Fruit fly (Drosophila melanogaster) whole organism, embryonic: ENCODE results near the gene NPF.
A peak's percentile ranks its signal among the peaks of the same experiment; 100 is the strongest.

Experiments used
- BEAF-32 ChIP-seq: fragments of 200-800 bp; sonication (Bioruptor generic); optimal IDR thresholded peaks from 3 replicates; lab custom pipeline; 2017; ENCODE audit warnings: missing biosample characterization, missing genetic modification characterization, mild to moderate bottlenecking, moderate library complexity, missing genetic modification reagents
- Blimp-1 ChIP-seq: fragments of 200-800 bp; sonication (Bioruptor generic); optimal IDR thresholded peaks from 3 replicates; lab custom pipeline; 2018; ENCODE audit warnings: missing biosample characterization, missing genetic modification characterization, mild to moderate bottlenecking, moderate library complexity, missing genetic modification reagents
- CG10654 ChIP-seq: fragments of 200-800 bp; sonication (Bioruptor generic); optimal IDR thresholded peaks from 2 replicates; lab custom pipeline; 2016; ENCODE audit warnings: missing biosample characterization, missing genetic modification characterization
- CG11247 ChIP-seq: fragments of 200-800 bp; sonication (Bioruptor generic); IDR thresholded peaks from 2 replicates; pipeline ENCODE4 v1.3.6; 2022; ENCODE audit warnings: missing biosample characterization, missing genetic modification characterization
- CG11456 ChIP-seq: fragments of 200-800 bp; sonication (Bioruptor generic); IDR thresholded peaks from 3 replicates; pipeline ENCODE4 v1.3.6; 2022; ENCODE audit warnings: missing biosample characterization, missing genetic modification characterization
- CG12744 ChIP-seq: fragments of 200-800 bp; sonication (Bioruptor generic); optimal IDR thresholded peaks from 2 replicates; lab custom pipeline; 2016; ENCODE audit warnings: missing biosample characterization, missing genetic modification characterization
- CG14860 ChIP-seq: fragments of 200-800 bp; sonication (Bioruptor generic); IDR thresholded peaks from 3 replicates; pipeline ENCODE4 v1.3.6; 2022; ENCODE audit warnings: missing biosample characterization, missing genetic modification characterization; ENCODE audit not compliant: partially characterized antibody
- CG1529 ChIP-seq: fragments of 200-800 bp; sonication (Bioruptor generic); optimal IDR thresholded peaks from 3 replicates; lab custom pipeline; 2018; ENCODE audit warnings: missing biosample characterization, missing genetic modification characterization
- CG15696 ChIP-seq: fragments of 200-800 bp; sonication (Bioruptor generic); optimal IDR thresholded peaks from 2 replicates; lab custom pipeline; 2019; ENCODE audit warnings: missing biosample characterization, mild to moderate bottlenecking, missing genetic modification characterization, moderate library complexity
- CG1602 ChIP-seq: fragments of 200-800 bp; sonication (Bioruptor generic); optimal IDR thresholded peaks from 3 replicates; lab custom pipeline; 2016; ENCODE audit warnings: missing biosample characterization, missing genetic modification characterization
- CG17186 ChIP-seq: fragments of 200-800 bp; sonication (Bioruptor generic); optimal IDR thresholded peaks from 3 replicates; lab custom pipeline; 2017; ENCODE audit warnings: missing biosample characterization, missing genetic modification reagents, missing genetic modification characterization
- CG17361 ChIP-seq: fragments of 200-800 bp; sonication (Bioruptor generic); IDR thresholded peaks from 3 replicates; pipeline ENCODE4 v1.3.6; 2022; ENCODE audit warnings: missing biosample characterization, missing genetic modification characterization
- CG17612 ChIP-seq: fragments of 200-800 bp; sonication (Bioruptor generic); IDR thresholded peaks from 2 replicates; pipeline ENCODE4 v1.3.6; 2022; ENCODE audit warnings: missing biosample characterization, missing genetic modification characterization
- CG18262 ChIP-seq: fragments of 200-800 bp; optimal IDR thresholded peaks from 3 replicates; lab custom pipeline; 2019; ENCODE audit warnings: missing biosample characterization, mild to moderate bottlenecking, missing genetic modification characterization, moderate library complexity
- CG2120 ChIP-seq: fragments of 200-800 bp; sonication (Bioruptor generic); optimal IDR thresholded peaks from 3 replicates; lab custom pipeline; 2016; ENCODE audit warnings: missing biosample characterization, missing genetic modification characterization
- CG3847 ChIP-seq: fragments of 200-800 bp; sonication (Bioruptor generic); IDR thresholded peaks from 2 replicates; pipeline ENCODE4 v1.3.6; 2022; ENCODE audit warnings: missing biosample characterization, missing genetic modification characterization
- CG4404 ChIP-seq: fragments of 200-800 bp; sonication (Bioruptor generic); IDR thresholded peaks from 2 replicates; pipeline ENCODE4 v1.3.6; 2022; ENCODE audit warnings: missing biosample characterization, missing genetic modification characterization
- CG5245 ChIP-seq: fragments of 200-800 bp; sonication (Bioruptor generic); optimal IDR thresholded peaks from 3 replicates; lab custom pipeline; 2016; ENCODE audit warnings: missing biosample characterization, missing genetic modification characterization
- CG6272 ChIP-seq: fragments of 200-800 bp; sonication (Bioruptor generic); IDR thresholded peaks from 2 replicates; pipeline ENCODE4 v1.3.6; 2022; ENCODE audit warnings: missing biosample characterization, missing genetic modification characterization
- CG6689 ChIP-seq: fragments of 200-800 bp; sonication (Bioruptor generic); IDR thresholded peaks from 2 replicates; pipeline ENCODE4 v1.3.6; 2022; ENCODE audit warnings: missing biosample characterization, missing genetic modification characterization
- CG7745 ChIP-seq: fragments of 200-800 bp; sonication (Bioruptor generic); optimal IDR thresholded peaks from 2 replicates; lab custom pipeline; 2018; ENCODE audit warnings: missing biosample characterization, mild to moderate bottlenecking, missing genetic modification characterization, moderate library complexity
- CG7963 ChIP-seq: fragments of 200-800 bp; sonication (Bioruptor generic); IDR thresholded peaks from 3 replicates; pipeline ENCODE4 v1.3.6; 2022; ENCODE audit warnings: missing biosample characterization, missing genetic modification characterization; ENCODE audit not compliant: partially characterized antibody
- D19B ChIP-seq: fragments of 200-800 bp; sonication (Bioruptor generic); optimal IDR thresholded peaks from 2 replicates; lab custom pipeline; 2017; ENCODE audit warnings: missing biosample characterization, mild to moderate bottlenecking, missing genetic modification characterization
- Gug ChIP-seq: fragments of 200-800 bp; sonication (Bioruptor generic); IDR thresholded peaks from 4 replicates; pipeline ENCODE4 v1.3.6; 2022; ENCODE audit warnings: missing biosample characterization, missing genetic modification characterization
- HmgZ ChIP-seq: fragments of 200-800 bp; sonication (Bioruptor generic); optimal IDR thresholded peaks from 2 replicates; lab custom pipeline; 2018; ENCODE audit warnings: missing biosample characterization, mild to moderate bottlenecking, missing genetic modification characterization
- Hmr ChIP-seq: fragments of 200-800 bp; sonication (Bioruptor generic); optimal IDR thresholded peaks from 3 replicates; lab custom pipeline; 2017; ENCODE audit warnings: mild to moderate bottlenecking, missing biosample characterization, missing genetic modification reagents, missing genetic modification characterization
- crc ChIP-seq: fragments of 200-800 bp; sonication (Bioruptor generic); optimal IDR thresholded peaks from 2 replicates; lab custom pipeline; 2016; ENCODE audit warnings: missing biosample characterization, missing genetic modification characterization
- dmrt11E ChIP-seq: fragments of 200-800 bp; sonication (Bioruptor generic); optimal IDR thresholded peaks from 3 replicates; lab custom pipeline; 2018; ENCODE audit warnings: missing biosample characterization, mild to moderate bottlenecking, missing genetic modification characterization, moderate library complexity
- dpn ChIP-seq, 2 experiments: fragments of 200-800 bp; sonication (Bioruptor generic); optimal IDR thresholded peaks; 3 replicates each; lab custom pipeline; 2016; ENCODE audit warnings: missing biosample characterization in 2 of 2, missing genetic modification characterization in 2 of 2
- fd3F ChIP-seq: fragments of 200-800 bp; sonication (Bioruptor generic); optimal IDR thresholded peaks from 2 replicates; lab custom pipeline; 2018; ENCODE audit warnings: missing biosample characterization, mild to moderate bottlenecking, missing genetic modification characterization, moderate library complexity
- fd64A ChIP-seq: fragments of 200-800 bp; sonication (Bioruptor generic); optimal IDR thresholded peaks from 3 replicates; lab custom pipeline; 2018; ENCODE audit warnings: missing biosample characterization, mild to moderate bottlenecking, missing genetic modification characterization
- gce ChIP-seq: fragments of 200-800 bp; sonication (Bioruptor generic); IDR thresholded peaks from 3 replicates; pipeline ENCODE4 v1.3.6; 2022; ENCODE audit warnings: missing biosample characterization, missing genetic modification characterization
- gcm ChIP-seq: fragments of 200-800 bp; sonication (Bioruptor generic); optimal IDR thresholded peaks from 2 replicates; lab custom pipeline; 2019; ENCODE audit warnings: missing biosample characterization, mild to moderate bottlenecking, missing genetic modification characterization, moderate library complexity
- gt ChIP-seq: fragments of 200-800 bp; sonication (Bioruptor generic); IDR thresholded peaks from 2 replicates; pipeline ENCODE4 v1.3.6; 2022; ENCODE audit warnings: missing biosample characterization, missing genetic modification characterization
- hkb ChIP-seq, 2 experiments: fragments of 200-800 bp in 1 of 2; fragments of >200 bp in 1 of 2; sonication (Bioruptor generic) in 1 of 2; IDR thresholded peaks in 1 of 2; optimal IDR thresholded peaks in 1 of 2; 2 replicates each; pipeline versions ENCODE4 v1.3.6 to Lab custom; 2017 to 2022; ENCODE audit warnings: missing biosample characterization in 1 of 2, missing genetic modification characterization in 1 of 2
- kay ChIP-seq: fragments of 200-800 bp; sonication (Bioruptor generic); optimal IDR thresholded peaks from 2 replicates; lab custom pipeline; 2016; ENCODE audit warnings: missing biosample characterization, missing genetic modification characterization
- lab ChIP-seq: fragments of 200-800 bp; sonication (Bioruptor generic); optimal IDR thresholded peaks from 3 replicates; lab custom pipeline; 2017; ENCODE audit warnings: missing biosample characterization, missing genetic modification characterization, mild to moderate bottlenecking, moderate library complexity, missing genetic modification reagents
- lmd ChIP-seq: fragments of 200-800 bp; sonication (Bioruptor generic); IDR thresholded peaks from 2 replicates; pipeline ENCODE4 v1.3.6; 2022; ENCODE audit warnings: missing biosample characterization, missing genetic modification characterization
- pb ChIP-seq: fragments of 200-800 bp; sonication (Bioruptor generic); optimal IDR thresholded peaks from 3 replicates; lab custom pipeline; 2016; ENCODE audit warnings: missing biosample characterization, missing genetic modification characterization
- pum ChIP-seq: fragments of 200-800 bp; sonication (Bioruptor generic); optimal IDR thresholded peaks from 2 replicates; lab custom pipeline; 2016; ENCODE audit warnings: missing biosample characterization, missing genetic modification characterization
- sc ChIP-seq, 3 experiments: fragments of >200 bp in 2 of 3; fragments of 200-800 bp in 1 of 3; sonication (Bioruptor generic) in 1 of 3; optimal IDR thresholded peaks; 2 replicates in 2 of 3; 3 replicates in 1 of 3; lab custom pipeline; 2017; ENCODE audit warnings: mild to moderate bottlenecking in 1 of 3, missing biosample characterization in 1 of 3, missing genetic modification characterization in 1 of 3, missing genetic modification reagents in 1 of 3
- schlank ChIP-seq: fragments of 200-800 bp; sonication (Bioruptor generic); optimal IDR thresholded peaks from 2 replicates; lab custom pipeline; 2018; ENCODE audit warnings: missing biosample characterization, mild to moderate bottlenecking, missing genetic modification characterization
- slbo ChIP-seq: fragments of 200-800 bp; sonication (Bioruptor generic); IDR thresholded peaks from 2 replicates; pipeline ENCODE4 v1.3.6; 2022; ENCODE audit warnings: missing biosample characterization, missing genetic modification characterization
- sna ChIP-seq: fragments of 200-800 bp; sonication (Bioruptor generic); IDR thresholded peaks from 2 replicates; pipeline ENCODE4 v1.3.6; 2022; ENCODE audit warnings: missing biosample characterization, missing genetic modification characterization; ENCODE audit not compliant: partially characterized antibody
- stc ChIP-seq: fragments of 200-800 bp; sonication (Bioruptor generic); IDR thresholded peaks from 2 replicates; pipeline ENCODE4 v1.3.6; 2022; ENCODE audit warnings: missing biosample characterization, missing genetic modification characterization
- trh ChIP-seq: fragments of 200-800 bp; sonication (Bioruptor generic); optimal IDR thresholded peaks from 2 replicates; lab custom pipeline; 2016; ENCODE audit warnings: missing biosample characterization, missing genetic modification characterization
- wor ChIP-seq: fragments of 200-800 bp; sonication (Bioruptor generic); IDR thresholded peaks from 2 replicates; pipeline ENCODE4 v1.3.6; 2022; ENCODE audit warnings: missing biosample characterization, missing genetic modification characterization
- zfh1 ChIP-seq: fragments of 200-800 bp; sonication (Bioruptor generic); IDR thresholded peaks from 3 replicates; pipeline ENCODE4 v1.3.6; 2022; ENCODE audit warnings: missing biosample characterization, missing genetic modification characterization

Gene NPF

DNA sequence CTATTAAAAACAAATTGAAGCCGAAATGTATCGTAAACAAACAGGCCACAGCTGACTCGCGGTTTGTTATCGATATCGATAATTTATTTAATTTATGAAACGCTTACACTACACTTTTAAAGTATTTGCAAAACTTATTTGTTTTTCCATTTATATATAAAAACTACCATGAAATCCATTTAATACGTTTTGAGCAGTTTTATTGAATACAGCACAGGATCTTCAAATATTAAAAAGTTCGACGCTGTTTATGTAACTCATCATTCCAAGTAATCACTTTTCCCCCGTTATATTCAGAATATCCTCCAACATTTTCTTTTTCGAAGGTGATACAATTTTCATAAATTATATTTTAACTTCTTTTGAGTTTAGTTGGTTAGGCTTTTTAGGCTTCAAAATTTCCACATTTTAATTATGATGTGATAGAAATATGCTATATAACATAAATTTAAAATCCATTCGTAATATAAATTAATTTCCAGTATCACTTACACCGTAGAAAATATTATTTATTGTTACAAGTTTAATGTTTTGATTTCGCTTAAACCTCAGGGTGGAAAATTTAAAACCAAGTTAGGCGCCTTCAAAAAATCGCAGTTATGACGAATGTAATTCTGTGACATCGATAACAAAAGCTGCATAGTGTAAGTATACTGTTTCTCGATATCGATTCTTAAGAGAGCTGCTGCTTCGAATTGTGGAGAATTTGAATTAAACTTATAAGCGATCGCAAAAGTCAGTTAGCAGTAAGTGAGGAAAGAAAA is 38.1 kb downstream of the NPF start, which contains the start of the genes CG10324 and CCT3 (continued):
- TF ChIP-seq CG1602, result peak; percentile 69
- peak; percentile 63 for TF ChIP-seq CG15696
- TF ChIP-seq fd3F (GFP tag; lab: Kevin White, UChicago), result peak; percentile 55
- peak; percentile 44 for TF ChIP-seq CG10654
- TF ChIP-seq gcm (GFP tag; lab: Kevin White, UChicago), result peak; percentile 24
- peak; percentile 78 for TF ChIP-seq CG18262 (tag; lab: Kevin White, UChicago)
- peak; percentile 55 to 59 for TF ChIP-seq dpn (GFP tag; optimal IDR thresholded peaks at IDR 0.05; lab: Kevin White, UChicago)
- TF ChIP-seq CG17612 (GFP tag; lab: Robert Waterston, UW), result no peak
- no peak for TF ChIP-seq hkb (optimal IDR thresholded peaks at IDR 0.05; lab: Kevin White, UChicago)
- TF ChIP-seq hkb (GFP tag; IDR thresholded peaks at IDR 0.05; lab: Robert Waterston, UW), result peak; percentile 61
- TF ChIP-seq zfh1 (GFP tag; lab: Robert Waterston, UW), result peak; percentile 66; the same call in 2 of the 3 replicates
- no peak for TF ChIP-seq gce (GFP tag; lab: Robert Waterston, UW)
- TF ChIP-seq trh (GFP tag; lab: Kevin White, UChicago), result peak; percentile 15
- peak; percentile 68 for TF ChIP-seq CG14860 (GFP tag; lab: Robert Waterston, UW)
- 0 out of 2 replicates have a peak, but pooled peaks have one; percentile 19 for TF ChIP-seq wor (GFP tag; lab: Robert Waterston, UW)
- peak; percentile 77 for TF ChIP-seq BEAF-32 (GFP tag; lab: Kevin White, UChicago)
- TF ChIP-seq CG3847 (GFP tag; lab: Robert Waterston, UW), result peak; percentile 60
- no peak for TF ChIP-seq CG17186 (GFP tag; lab: Kevin White, UChicago)
- TF ChIP-seq CG6689 (GFP tag; lab: Robert Waterston, UW), result peak; percentile 59; the same call in 1 of the 2 replicates
- TF ChIP-seq Gug (GFP tag; lab: Robert Waterston, UW), result no peak
- TF ChIP-seq pb (GFP tag; lab: Kevin White, UChicago), result no peak
- no peak for TF ChIP-seq CG12744
- TF ChIP-seq fd64A (GFP tag; lab: Kevin White, UChicago), result no peak
- peak; percentile 66 for TF ChIP-seq sna (GFP tag; lab: Robert Waterston, UW)
- TF ChIP-seq slbo, result peak; percentile 72
- TF ChIP-seq HmgZ (tag; lab: Kevin White, UChicago), result peak; percentile 38
- TF ChIP-seq Hmr, result no peak
- TF ChIP-seq dmrt11E, result peak; percentile 66
- TF ChIP-seq CG7745, result no peak
- TF ChIP-seq CG6272 (GFP tag; lab: Robert Waterston, UW), result no peak
- TF ChIP-seq CG11247 (GFP tag; lab: Robert Waterston, UW), result peak; percentile 60; the same call in 1 of the 2 replicates
- no peak for TF ChIP-seq lab
- TF ChIP-seq lmd (GFP tag; lab: Robert Waterston, UW), result peak; percentile 55
- peak; percentile 8 for TF ChIP-seq schlank (tag; lab: Kevin White, UChicago)
- peak; percentile 36 for TF ChIP-seq pum (GFP tag; lab: Kevin White, UChicago)
- TF ChIP-seq CG5245 (GFP tag; lab: Kevin White, UChicago), result no peak
- TF ChIP-seq Blimp-1 (GFP tag; lab: Kevin White, UChicago), result no peak
- no peak for TF ChIP-seq sc (optimal IDR thresholded peaks at IDR 0.05; lab: Kevin White, UChicago)
- TF ChIP-seq sc (GFP tag; optimal IDR thresholded peaks at IDR 0.05; lab: Kevin White, UChicago), result peak; percentile 50
- TF ChIP-seq CG11456 (GFP tag; lab: Robert Waterston, UW), result no peak
- TF ChIP-seq CG2120 (GFP tag; lab: Kevin White, UChicago), result peak; percentile 72
- TF ChIP-seq kay (GFP tag; lab: Kevin White, UChicago), result no peak
- TF ChIP-seq CG7963, result peak; percentile 48; the same call in 1 of the 3 replicates
- peak; percentile 87 for TF ChIP-seq CG17361 (GFP tag; lab: Robert Waterston, UW)
- TF ChIP-seq stc (GFP tag; lab: Robert Waterston, UW), result 0 out of 2 replicates have a peak, but pooled peaks have one; percentile 38
- TF ChIP-seq D19B (GFP tag; lab: Kevin White, UChicago), result peak; percentile 57
- TF ChIP-seq crc (GFP tag; lab: Kevin White, UChicago), result no peak
- TF ChIP-seq gt (GFP tag; lab: Robert Waterston, UW), result peak; percentile 27; the same call in 1 of the 2 replicates
- 0 out of 2 replicates have a peak, but pooled peaks have one; percentile 17 for TF ChIP-seq CG4404
- peak; percentile 44 for TF ChIP-seq CG1529 (GFP tag; lab: Kevin White, UChicago)
